Fruit fly (Drosophila melanogaster) whole organism, embryonic: ENCODE data around the gene RhoGAP93B.

ENCODE experiments used
- Bdp1 ChIP-seq: fragments of 200-800 bp; sonication (Bioruptor generic); optimal IDR thresholded peaks from 3 replicates; lab custom pipeline; 2016; ENCODE audit warnings: missing biosample characterization, missing genetic modification characterization
- CG10366 ChIP-seq: fragments of 200-800 bp; sonication (Bioruptor generic); IDR thresholded peaks from 2 replicates; pipeline ENCODE4 v1.3.6; 2022; ENCODE audit warnings: missing biosample characterization, missing genetic modification characterization
- CG10431 ChIP-seq: fragments of 200-800 bp; sonication (Bioruptor generic); optimal IDR thresholded peaks from 3 replicates; lab custom pipeline; 2018; ENCODE audit warnings: missing biosample characterization, mild to moderate bottlenecking, missing genetic modification characterization
- CG11085 ChIP-seq: fragments of 200-800 bp; sonication (Bioruptor generic); IDR thresholded peaks from 2 replicates; pipeline ENCODE4 v1.3.6; 2022; ENCODE audit warnings: missing biosample characterization, missing genetic modification characterization
- CG11093 ChIP-seq: fragments of 200-800 bp; sonication (Bioruptor generic); IDR thresholded peaks from 3 replicates; pipeline ENCODE4 v1.3.6; 2022; ENCODE audit warnings: missing biosample characterization, missing genetic modification characterization
- CG1233 ChIP-seq: fragments of 200-800 bp; sonication (Bioruptor generic); optimal IDR thresholded peaks from 4 replicates; lab custom pipeline; 2018; ENCODE audit warnings: missing biosample characterization, mild to moderate bottlenecking, missing genetic modification characterization
- CG13123 ChIP-seq: fragments of 200-800 bp; sonication (Bioruptor generic); optimal IDR thresholded peaks from 2 replicates; lab custom pipeline; 2016; ENCODE audit warnings: missing biosample characterization, missing genetic modification characterization
- CG13775 ChIP-seq: fragments of 200-800 bp; sonication (Bioruptor generic); optimal IDR thresholded peaks from 3 replicates; lab custom pipeline; 2017; ENCODE audit warnings: missing biosample characterization, mild to moderate bottlenecking, missing genetic modification characterization
- CG1602 ChIP-seq: fragments of 200-800 bp; sonication (Bioruptor generic); optimal IDR thresholded peaks from 3 replicates; lab custom pipeline; 2016; ENCODE audit warnings: missing biosample characterization, missing genetic modification characterization
- CG17186 ChIP-seq: fragments of 200-800 bp; sonication (Bioruptor generic); optimal IDR thresholded peaks from 3 replicates; lab custom pipeline; 2017; ENCODE audit warnings: missing biosample characterization, missing genetic modification reagents, missing genetic modification characterization
- CG17385 ChIP-seq: fragments of 200-800 bp; sonication (Bioruptor generic); optimal IDR thresholded peaks from 3 replicates; lab custom pipeline; 2018; ENCODE audit warnings: missing biosample characterization, mild to moderate bottlenecking, missing genetic modification characterization
- CG17802 ChIP-seq: fragments of 200-800 bp; sonication (Bioruptor generic); optimal IDR thresholded peaks from 2 replicates; lab custom pipeline; 2018; ENCODE audit warnings: missing biosample characterization, mild to moderate bottlenecking, missing genetic modification characterization, moderate library complexity
- CG17912 ChIP-seq: fragments of 200-800 bp; sonication (Bioruptor generic); optimal IDR thresholded peaks from 2 replicates; lab custom pipeline; 2018; ENCODE audit warnings: missing biosample characterization, mild to moderate bottlenecking, missing genetic modification characterization
- CG2199 ChIP-seq: fragments of 200-800 bp; sonication (Bioruptor generic); IDR thresholded peaks from 3 replicates; pipeline ENCODE4 v1.3.6; 2022; ENCODE audit warnings: missing biosample characterization, missing genetic modification characterization
- CG30020 ChIP-seq: fragments of 200-800 bp; optimal IDR thresholded peaks from 2 replicates; lab custom pipeline; 2019; ENCODE audit warnings: missing biosample characterization, mild to moderate bottlenecking, missing genetic modification characterization, moderate library complexity
- CG33557 ChIP-seq: fragments of 200-800 bp; sonication (Bioruptor generic); optimal IDR thresholded peaks from 2 replicates; lab custom pipeline; 2019; ENCODE audit warnings: missing biosample characterization, mild to moderate bottlenecking, missing genetic modification characterization, moderate library complexity
- CG3995 ChIP-seq: fragments of 200-800 bp; sonication (Bioruptor generic); optimal IDR thresholded peaks from 3 replicates; lab custom pipeline; 2016; ENCODE audit warnings: missing biosample characterization, missing genetic modification characterization
- CG43689 ChIP-seq: fragments of 200-800 bp; sonication (Bioruptor generic); IDR thresholded peaks from 2 replicates; pipeline ENCODE4 v1.3.6; 2022; ENCODE audit warnings: missing biosample characterization, missing genetic modification characterization
- CG5180 ChIP-seq: fragments of 200-800 bp; sonication (Bioruptor generic); optimal IDR thresholded peaks from 3 replicates; lab custom pipeline; 2017; ENCODE audit warnings: missing biosample characterization, missing genetic modification characterization, mild to moderate bottlenecking, moderate library complexity, missing genetic modification reagents
- CG7839 ChIP-seq: fragments of 200-800 bp; sonication (Bioruptor generic); optimal IDR thresholded peaks from 3 replicates; lab custom pipeline; 2018; ENCODE audit warnings: missing biosample characterization, mild to moderate bottlenecking, missing genetic modification characterization, moderate library complexity
- CG8290 ChIP-seq, 3 experiments: fragments of 200-800 bp; sonication (Bioruptor generic); optimal IDR thresholded peaks; 2 replicates each; lab custom pipeline; 2016 to 2019; ENCODE audit warnings: missing biosample characterization in 3 of 3, missing genetic modification characterization in 3 of 3, mild to moderate bottlenecking in 2 of 3, moderate library complexity in 1 of 3
- CG9609 ChIP-seq: fragments of 200-800 bp; sonication (Bioruptor generic); optimal IDR thresholded peaks from 3 replicates; lab custom pipeline; 2016; ENCODE audit warnings: missing biosample characterization, missing genetic modification characterization
- D19B ChIP-seq: fragments of 200-800 bp; sonication (Bioruptor generic); optimal IDR thresholded peaks from 2 replicates; lab custom pipeline; 2017; ENCODE audit warnings: missing biosample characterization, mild to moderate bottlenecking, missing genetic modification characterization
- E2f1 ChIP-seq: fragments of 200-800 bp; sonication (Bioruptor generic); IDR thresholded peaks from 2 replicates; pipeline ENCODE4 v1.3.6; 2022; ENCODE audit warnings: missing biosample characterization, missing genetic modification characterization
- Eip74EF ChIP-seq, 2 experiments: fragments of 200-800 bp in 1 of 2; fragments of >200 bp in 1 of 2; sonication (Bioruptor generic) in 1 of 2; optimal IDR thresholded peaks; 2 replicates each; lab custom pipeline; 2017 to 2019; ENCODE audit warnings: missing biosample characterization in 2 of 2, missing genetic modification characterization in 2 of 2, mild to moderate bottlenecking in 1 of 2, moderate library complexity in 1 of 2
- HLH54F ChIP-seq: fragments of 200-800 bp; sonication (Bioruptor generic); optimal IDR thresholded peaks from 3 replicates; lab custom pipeline; 2016; ENCODE audit warnings: missing biosample characterization, missing genetic modification characterization
- Hmx ChIP-seq: fragments of 200-800 bp; sonication (Bioruptor generic); optimal IDR thresholded peaks from 2 replicates; lab custom pipeline; 2016; ENCODE audit warnings: missing biosample characterization, missing genetic modification characterization
- Nf-YA ChIP-seq: fragments of 200-800 bp; sonication (Bioruptor generic); IDR thresholded peaks from 2 replicates; pipeline ENCODE4 v1.3.6; 2022; ENCODE audit warnings: missing biosample characterization, missing genetic modification characterization
- Nf-YC ChIP-seq: fragments of 200-800 bp; optimal IDR thresholded peaks from 3 replicates; lab custom pipeline; 2019; ENCODE audit warnings: missing biosample characterization, mild to moderate bottlenecking, missing genetic modification characterization, moderate library complexity
- abd-A ChIP-seq: fragments of 200-800 bp; sonication (Bioruptor generic); optimal IDR thresholded peaks from 3 replicates; lab custom pipeline; 2019; ENCODE audit warnings: missing biosample characterization, mild to moderate bottlenecking, missing genetic modification characterization, moderate library complexity
- ac ChIP-seq: fragments of 200-800 bp; sonication (Bioruptor generic); optimal IDR thresholded peaks from 3 replicates; lab custom pipeline; 2017; ENCODE audit warnings: missing biosample characterization, mild to moderate bottlenecking, missing genetic modification characterization
- corto ChIP-seq: fragments of 200-800 bp; sonication (Bioruptor generic); optimal IDR thresholded peaks from 2 replicates; lab custom pipeline; 2016; ENCODE audit warnings: missing biosample characterization, mild to moderate bottlenecking, missing genetic modification characterization, moderate library complexity
- cwo ChIP-seq: fragments of 200-800 bp; sonication (Bioruptor generic); optimal IDR thresholded peaks from 3 replicates; lab custom pipeline; 2017; ENCODE audit warnings: missing biosample characterization, missing genetic modification characterization, mild to moderate bottlenecking, moderate library complexity, missing genetic modification reagents
- fu2 ChIP-seq: fragments of 200-800 bp; sonication (Bioruptor generic); optimal IDR thresholded peaks from 2 replicates; lab custom pipeline; 2016; ENCODE audit warnings: missing biosample characterization, missing genetic modification characterization
- gcm ChIP-seq: fragments of 200-800 bp; sonication (Bioruptor generic); optimal IDR thresholded peaks from 2 replicates; lab custom pipeline; 2019; ENCODE audit warnings: missing biosample characterization, mild to moderate bottlenecking, missing genetic modification characterization, moderate library complexity
- grn ChIP-seq: fragments of 200-800 bp; sonication (Bioruptor generic); optimal IDR thresholded peaks from 3 replicates; lab custom pipeline; 2017; ENCODE audit warnings: missing biosample characterization, missing genetic modification characterization
- gro ChIP-seq: fragments of 200-800 bp; sonication (Bioruptor generic); optimal IDR thresholded peaks from 2 replicates; lab custom pipeline; 2016; ENCODE audit warnings: missing biosample characterization, missing genetic modification characterization
- gsb-n ChIP-seq: fragments of 200-800 bp; sonication (Bioruptor generic); optimal IDR thresholded peaks from 3 replicates; lab custom pipeline; 2018; ENCODE audit warnings: missing biosample characterization, mild to moderate bottlenecking, missing genetic modification characterization
- kay ChIP-seq: fragments of 200-800 bp; sonication (Bioruptor generic); optimal IDR thresholded peaks from 2 replicates; lab custom pipeline; 2016; ENCODE audit warnings: missing biosample characterization, missing genetic modification characterization
- mirr ChIP-seq: fragments of 200-800 bp; sonication (Bioruptor generic); optimal IDR thresholded peaks from 3 replicates; lab custom pipeline; 2018; ENCODE audit warnings: missing biosample characterization, mild to moderate bottlenecking, missing genetic modification characterization
- nom ChIP-seq: fragments of 200-800 bp; sonication (Bioruptor generic); optimal IDR thresholded peaks from 2 replicates; lab custom pipeline; 2017; ENCODE audit warnings: missing biosample characterization, missing genetic modification characterization, mild to moderate bottlenecking, moderate library complexity, missing genetic modification reagents
- org-1 ChIP-seq: fragments of 200-800 bp; sonication (Bioruptor generic); optimal IDR thresholded peaks from 2 replicates; lab custom pipeline; 2017; ENCODE audit warnings: missing biosample characterization, missing genetic modification characterization
- rib ChIP-seq: fragments of 200-800 bp; sonication (Bioruptor generic); IDR thresholded peaks from 2 replicates; pipeline ENCODE4 v1.3.6; 2022; ENCODE audit warnings: missing biosample characterization, missing genetic modification characterization
- run ChIP-seq: fragments of 200-800 bp; sonication (Bioruptor generic); optimal IDR thresholded peaks from 3 replicates; lab custom pipeline; 2018; ENCODE audit warnings: missing biosample characterization, mild to moderate bottlenecking, missing genetic modification characterization
- schlank ChIP-seq: fragments of 200-800 bp; sonication (Bioruptor generic); optimal IDR thresholded peaks from 2 replicates; lab custom pipeline; 2018; ENCODE audit warnings: missing biosample characterization, mild to moderate bottlenecking, missing genetic modification characterization
- sob ChIP-seq: fragments of 200-800 bp; sonication (Bioruptor generic); IDR thresholded peaks from 2 replicates; pipeline ENCODE4 v1.3.6; 2022; ENCODE audit warnings: missing biosample characterization, missing genetic modification characterization
- sug ChIP-seq: fragments of 200-800 bp; optimal IDR thresholded peaks from 2 replicates; lab custom pipeline; 2019; ENCODE audit warnings: missing biosample characterization, mild to moderate bottlenecking, missing genetic modification characterization, moderate library complexity
- tin ChIP-seq: fragments of 200-800 bp; sonication (Bioruptor generic); optimal IDR thresholded peaks from 3 replicates; lab custom pipeline; 2016; ENCODE audit warnings: missing biosample characterization, missing genetic modification characterization
- tx ChIP-seq: fragments of 200-800 bp; sonication (Bioruptor generic); optimal IDR thresholded peaks from 2 replicates; lab custom pipeline; 2016; ENCODE audit warnings: missing biosample characterization, missing genetic modification characterization
- z ChIP-seq: fragments of 200-800 bp; sonication (Bioruptor generic); IDR thresholded peaks from 3 replicates; pipeline ENCODE4 v1.3.6; 2022; ENCODE audit warnings: missing biosample characterization, missing genetic modification characterization

RhoGAP93B gene

dm6 chr3R:21107907-21108591, 10.4 kb upstream of the RhoGAP93B start, which contains the start of the genes Sec15 and rtet (continued):
- TF ChIP-seq CG1602 (GFP tag; lab: Kevin White, UChicago) (peak; percentile 15), E2f1 (peak; percentile 46; the same call in 1 of the 2 replicates), CG1233 (peak; percentile 44), nom (GFP tag; lab: Kevin White, UChicago) (peak; percentile 37), Eip74EF (GFP tag; optimal IDR thresholded peaks at IDR 0.05; lab: Kevin White, UChicago) (no peak), CG17186 (no peak), tx (GFP tag; lab: Kevin White, UChicago) (peak; percentile 19), schlank (no peak), gro (GFP tag; lab: Kevin White, UChicago) (no peak), CG10366 (peak; percentile 62), CG17802 (tag; lab: Kevin White, UChicago) (peak; percentile 49), gsb-n (no peak), Nf-YA (no peak), CG13775 (GFP tag; lab: Kevin White, UChicago) (peak; percentile 88), D19B (GFP tag; lab: Kevin White, UChicago) (no peak), CG9609 (GFP tag; lab: Kevin White, UChicago) (peak; percentile 33), HLH54F (GFP tag; lab: Kevin White, UChicago) (peak; percentile 40), CG33557 (GFP tag; lab: Kevin White, UChicago) (peak; percentile 44), mirr (GFP tag; lab: Kevin White, UChicago) (peak; percentile 47), kay (GFP tag; lab: Kevin White, UChicago) (no peak), fu2 (GFP tag; lab: Kevin White, UChicago) (peak; percentile 5), grn (GFP tag; lab: Kevin White, UChicago) (no peak), Hmx (GFP tag; lab: Kevin White, UChicago) (no peak), CG8290 (GFP tag; optimal IDR thresholded peaks at IDR 0.05; lab: Kevin White, UChicago) (no peak), CG8290 (tag; optimal IDR thresholded peaks at IDR 0.05; lab: Kevin White, UChicago) (no peak), org-1 (no peak), Nf-YC (tag; lab: Kevin White, UChicago) (peak; percentile 58), CG7839 (no peak), CG11093 (GFP tag; lab: Robert Waterston, UW) (no peak), cwo (peak; percentile 39), abd-A (no peak), CG2199 (no peak), CG13123 (GFP tag; lab: Kevin White, UChicago) (no peak), run (no peak), CG30020 (tag; lab: Kevin White, UChicago) (peak; percentile 15), rib (no peak), sug (tag; lab: Kevin White, UChicago) (peak; percentile 54), corto (GFP tag; lab: Kevin White, UChicago) (no peak), sob (GFP tag; lab: Robert Waterston, UW) (peak; percentile 45), CG10431 (GFP tag; lab: Kevin White, UChicago) (no peak), tin (peak; percentile 61), CG17385 (GFP tag; lab: Kevin White, UChicago) (peak; percentile 46), CG43689 (GFP tag; lab: Robert Waterston, UW) (no peak), CG11085 (GFP tag; lab: Robert Waterston, UW) (0 out of 2 replicates have a peak, but pooled peaks have one; percentile 13), CG17912 (GFP tag; lab: Kevin White, UChicago) (no peak), Bdp1 (GFP tag; lab: Kevin White, UChicago) (peak; percentile 10), CG5180 (no peak), CG3995 (no peak), gcm (GFP tag; lab: Kevin White, UChicago) (no peak), ac (GFP tag; lab: Kevin White, UChicago) (no peak), z (GFP tag; lab: Robert Waterston, UW) (no peak)
